Fruit fly (Drosophila melanogaster): Measurements from ENCODE around the gene CG14715.

dm6 chr3R:11703730-11704129, 29.7 kb downstream of the CG14715 start, which contains the start of gene I-t:
- no peak for TF ChIP-seq CG9705 (GFP tag; optimal IDR thresholded peaks at IDR 0.05)
- TF ChIP-seq fru (GFP tag; optimal IDR thresholded peaks at IDR 0.05), result no peak
- no peak for TF ChIP-seq lola (GFP tag; optimal IDR thresholded peaks at IDR 0.05)
- TF ChIP-seq dl (GFP tag; optimal IDR thresholded peaks at IDR 0.05; ENCODE audit: insufficient read depth in 1 of 2, partially characterized antibody in 2 of 2), result no peak
- no peak for TF ChIP-seq OdsH (GFP tag; optimal IDR thresholded peaks at IDR 0.05)
- no peak for TF ChIP-seq Hr78 (GFP tag; optimal IDR thresholded peaks at IDR 0.05)

Measured in whole organism, wandering third instar larva.